Fruit fly (Drosophila melanogaster) whole organism, embryonic: ENCODE data around the gene cav.

Source experiments
- Adf1 ChIP-seq: fragments of 200-800 bp; sonication (Bioruptor generic); IDR thresholded peaks from 2 replicates; pipeline ENCODE4 v1.3.6; 2022; ENCODE audit warnings: missing biosample characterization, missing genetic modification characterization
- Atf3 ChIP-seq: fragments of 200-800 bp; sonication (Bioruptor generic); optimal IDR thresholded peaks from 3 replicates; lab custom pipeline; 2016; ENCODE audit warnings: missing biosample characterization, missing genetic modification characterization
- CG1024 ChIP-seq: fragments of 200-800 bp; sonication (Bioruptor generic); IDR thresholded peaks from 2 replicates; pipeline ENCODE4 v1.3.6; 2022; ENCODE audit warnings: missing biosample characterization, missing genetic modification characterization
- CG10462 ChIP-seq: fragments of 200-800 bp; sonication (Bioruptor generic); optimal IDR thresholded peaks from 2 replicates; lab custom pipeline; 2016; ENCODE audit warnings: missing biosample characterization, missing genetic modification characterization
- CG11560 ChIP-seq: fragments of 200-800 bp; sonication (Bioruptor generic); IDR thresholded peaks from 3 replicates; pipeline ENCODE4 v1.3.6; 2022; ENCODE audit warnings: missing biosample characterization, missing genetic modification characterization
- CG12769 ChIP-seq: fragments of 200-800 bp; sonication (Bioruptor generic); optimal IDR thresholded peaks from 2 replicates; lab custom pipeline; 2019; ENCODE audit warnings: missing biosample characterization, mild to moderate bottlenecking, missing genetic modification characterization, moderate library complexity
- CG13123 ChIP-seq: fragments of 200-800 bp; sonication (Bioruptor generic); optimal IDR thresholded peaks from 2 replicates; lab custom pipeline; 2016; ENCODE audit warnings: missing biosample characterization, missing genetic modification characterization
- CG14667 ChIP-seq: fragments of 200-800 bp; sonication (Bioruptor generic); IDR thresholded peaks from 2 replicates; pipeline ENCODE4 v1.3.6; 2022; ENCODE audit warnings: missing biosample characterization, missing genetic modification characterization
- CG17361 ChIP-seq: fragments of 200-800 bp; sonication (Bioruptor generic); IDR thresholded peaks from 3 replicates; pipeline ENCODE4 v1.3.6; 2022; ENCODE audit warnings: missing biosample characterization, missing genetic modification characterization
- CG1832 ChIP-seq: fragments of 200-800 bp; sonication (Bioruptor generic); optimal IDR thresholded peaks from 2 replicates; lab custom pipeline; 2017; ENCODE audit warnings: missing biosample characterization, mild to moderate bottlenecking, missing genetic modification characterization, inconsistent platforms
- CG2120 ChIP-seq: fragments of 200-800 bp; sonication (Bioruptor generic); optimal IDR thresholded peaks from 3 replicates; lab custom pipeline; 2016; ENCODE audit warnings: missing biosample characterization, missing genetic modification characterization
- CG3847 ChIP-seq: fragments of 200-800 bp; sonication (Bioruptor generic); IDR thresholded peaks from 2 replicates; pipeline ENCODE4 v1.3.6; 2022; ENCODE audit warnings: missing biosample characterization, missing genetic modification characterization
- CG43689 ChIP-seq: fragments of 200-800 bp; sonication (Bioruptor generic); IDR thresholded peaks from 2 replicates; pipeline ENCODE4 v1.3.6; 2022; ENCODE audit warnings: missing biosample characterization, missing genetic modification characterization
- CG4820 ChIP-seq: fragments of 200-800 bp; sonication (Bioruptor generic); optimal IDR thresholded peaks from 3 replicates; lab custom pipeline; 2016; ENCODE audit warnings: missing biosample characterization, missing genetic modification characterization
- CG7745 ChIP-seq: fragments of 200-800 bp; sonication (Bioruptor generic); optimal IDR thresholded peaks from 2 replicates; lab custom pipeline; 2018; ENCODE audit warnings: missing biosample characterization, mild to moderate bottlenecking, missing genetic modification characterization, moderate library complexity
- CG8924 ChIP-seq: fragments of 200-800 bp; optimal IDR thresholded peaks from 3 replicates; lab custom pipeline; 2019; ENCODE audit warnings: missing biosample characterization, mild to moderate bottlenecking, missing genetic modification characterization, moderate library complexity
- CG9437 ChIP-seq: fragments of 200-800 bp; sonication (Bioruptor generic); optimal IDR thresholded peaks from 2 replicates; lab custom pipeline; 2018; ENCODE audit warnings: missing biosample characterization, mild to moderate bottlenecking, missing genetic modification characterization
- CG9797 ChIP-seq: fragments of 200-800 bp; sonication (Bioruptor generic); optimal IDR thresholded peaks from 3 replicates; lab custom pipeline; 2018; ENCODE audit warnings: missing biosample characterization, mild to moderate bottlenecking, missing genetic modification characterization
- CkIIα-i1 ChIP-seq: fragments of 200-800 bp; sonication (Bioruptor generic); IDR thresholded peaks from 2 replicates; pipeline ENCODE4 v1.3.6; 2022; ENCODE audit warnings: missing biosample characterization, missing genetic modification characterization
- Dek ChIP-seq: fragments of 200-800 bp; sonication (Bioruptor generic); optimal IDR thresholded peaks from 3 replicates; lab custom pipeline; 2019; ENCODE audit warnings: missing biosample characterization, mild to moderate bottlenecking, missing genetic modification characterization, moderate library complexity
- Fer2 ChIP-seq: fragments of 200-800 bp; sonication (Bioruptor generic); optimal IDR thresholded peaks from 2 replicates; lab custom pipeline; 2018; ENCODE audit warnings: missing biosample characterization, mild to moderate bottlenecking, missing genetic modification characterization, moderate library complexity
- HmgD ChIP-seq: fragments of 200-800 bp; sonication (Bioruptor generic); optimal IDR thresholded peaks from 3 replicates; lab custom pipeline; 2016; ENCODE audit warnings: missing biosample characterization, missing genetic modification characterization
- NK7.1 ChIP-seq: fragments of 200-800 bp; sonication (Bioruptor generic); optimal IDR thresholded peaks from 3 replicates; lab custom pipeline; 2016; ENCODE audit warnings: missing biosample characterization, missing genetic modification characterization
- Six4 ChIP-seq: fragments of 200-800 bp; sonication (Bioruptor generic); optimal IDR thresholded peaks from 2 replicates; lab custom pipeline; 2016; ENCODE audit warnings: missing biosample characterization, missing genetic modification characterization
- Stat92E ChIP-seq, 3 experiments: fragments of >200 bp in 2 of 3; fragments of 200-800 bp in 1 of 3; sonication (Bioruptor generic) in 1 of 3; optimal IDR thresholded peaks; 2 replicates each; lab custom pipeline; 2017 to 2019; ENCODE audit warnings: missing biosample characterization in 3 of 3, missing genetic modification characterization in 3 of 3, mild to moderate bottlenecking in 1 of 3, moderate library complexity in 1 of 3
- TFAM ChIP-seq: fragments of 200-800 bp; sonication (Bioruptor generic); optimal IDR thresholded peaks from 2 replicates; lab custom pipeline; 2017; ENCODE audit warnings: missing biosample characterization, missing genetic modification characterization, inconsistent platforms
- Tbp ChIP-seq: fragments of >200 bp; optimal IDR thresholded peaks from 2 replicates; lab custom pipeline; 2018; ENCODE audit warnings: missing biosample characterization, missing genetic modification characterization
- br ChIP-seq: fragments of >200 bp; optimal IDR thresholded peaks from 2 replicates; lab custom pipeline; 2017
- cas ChIP-seq: fragments of 200-800 bp; sonication (Bioruptor generic); IDR thresholded peaks from 2 replicates; pipeline ENCODE4 v1.3.6; 2022; ENCODE audit warnings: missing biosample characterization, missing genetic modification characterization
- chn ChIP-seq: fragments of 200-800 bp; sonication (Bioruptor generic); optimal IDR thresholded peaks from 2 replicates; lab custom pipeline; 2016; ENCODE audit warnings: missing biosample characterization, missing genetic modification characterization
- cwo ChIP-seq: fragments of 200-800 bp; sonication (Bioruptor generic); optimal IDR thresholded peaks from 3 replicates; lab custom pipeline; 2017; ENCODE audit warnings: missing biosample characterization, missing genetic modification characterization, mild to moderate bottlenecking, moderate library complexity, missing genetic modification reagents
- eyg ChIP-seq: fragments of 200-800 bp; sonication (Bioruptor generic); optimal IDR thresholded peaks from 3 replicates; lab custom pipeline; 2016; ENCODE audit warnings: missing biosample characterization, missing genetic modification characterization
- gce ChIP-seq: fragments of 200-800 bp; sonication (Bioruptor generic); IDR thresholded peaks from 3 replicates; pipeline ENCODE4 v1.3.6; 2022; ENCODE audit warnings: missing biosample characterization, missing genetic modification characterization
- hkb ChIP-seq, 2 experiments: fragments of 200-800 bp in 1 of 2; fragments of >200 bp in 1 of 2; sonication (Bioruptor generic) in 1 of 2; IDR thresholded peaks in 1 of 2; optimal IDR thresholded peaks in 1 of 2; 2 replicates each; pipeline versions ENCODE4 v1.3.6 to Lab custom; 2017 to 2022; ENCODE audit warnings: missing biosample characterization in 1 of 2, missing genetic modification characterization in 1 of 2
- kni ChIP-seq: fragments of 200-800 bp; sonication (Bioruptor generic); optimal IDR thresholded peaks from 3 replicates; lab custom pipeline; 2017; ENCODE audit warnings: mild to moderate bottlenecking, missing biosample characterization, missing genetic modification reagents, missing genetic modification characterization
- lab ChIP-seq: fragments of 200-800 bp; sonication (Bioruptor generic); optimal IDR thresholded peaks from 3 replicates; lab custom pipeline; 2017; ENCODE audit warnings: missing biosample characterization, missing genetic modification characterization, mild to moderate bottlenecking, moderate library complexity, missing genetic modification reagents
- nmo ChIP-seq: fragments of 200-800 bp; sonication (Bioruptor generic); optimal IDR thresholded peaks from 2 replicates; lab custom pipeline; 2018; ENCODE audit warnings: missing biosample characterization, mild to moderate bottlenecking, missing genetic modification characterization, moderate library complexity
- nom ChIP-seq: fragments of 200-800 bp; sonication (Bioruptor generic); optimal IDR thresholded peaks from 2 replicates; lab custom pipeline; 2017; ENCODE audit warnings: missing biosample characterization, missing genetic modification characterization, mild to moderate bottlenecking, moderate library complexity, missing genetic modification reagents
- oc ChIP-seq: fragments of 200-800 bp; sonication (Bioruptor generic); optimal IDR thresholded peaks from 2 replicates; lab custom pipeline; 2018; ENCODE audit warnings: missing biosample characterization, mild to moderate bottlenecking, missing genetic modification characterization, moderate library complexity
- peb ChIP-seq: fragments of 200-800 bp; sonication (Bioruptor generic); IDR thresholded peaks from 2 replicates; pipeline ENCODE4 v1.3.6; 2022; ENCODE audit warnings: missing biosample characterization, missing genetic modification characterization
- pnt ChIP-seq: fragments of 200-800 bp; sonication (Bioruptor generic); optimal IDR thresholded peaks from 3 replicates; lab custom pipeline; 2016; ENCODE audit warnings: missing biosample characterization, missing genetic modification characterization
- pros ChIP-seq: fragments of 200-800 bp; sonication (Bioruptor generic); optimal IDR thresholded peaks from 3 replicates; lab custom pipeline; 2019; ENCODE audit warnings: missing biosample characterization, mild to moderate bottlenecking, missing genetic modification characterization, moderate library complexity
- pum ChIP-seq: fragments of 200-800 bp; sonication (Bioruptor generic); optimal IDR thresholded peaks from 2 replicates; lab custom pipeline; 2016; ENCODE audit warnings: missing biosample characterization, missing genetic modification characterization
- sc ChIP-seq, 3 experiments: fragments of >200 bp in 2 of 3; fragments of 200-800 bp in 1 of 3; sonication (Bioruptor generic) in 1 of 3; optimal IDR thresholded peaks; 2 replicates in 2 of 3; 3 replicates in 1 of 3; lab custom pipeline; 2017; ENCODE audit warnings: mild to moderate bottlenecking in 1 of 3, missing biosample characterization in 1 of 3, missing genetic modification characterization in 1 of 3, missing genetic modification reagents in 1 of 3
- tio ChIP-seq: fragments of 200-800 bp; sonication (Bioruptor generic); optimal IDR thresholded peaks from 2 replicates; lab custom pipeline; 2017; ENCODE audit warnings: missing biosample characterization, missing genetic modification characterization, inconsistent platforms
- vnd ChIP-seq: fragments of 200-800 bp; sonication (Bioruptor generic); IDR thresholded peaks from 3 replicates; pipeline ENCODE4 v1.3.6; 2022; ENCODE audit warnings: missing biosample characterization, missing genetic modification characterization; ENCODE audit not compliant: partially characterized antibody
- wek ChIP-seq: fragments of 200-800 bp; sonication (Bioruptor generic); optimal IDR thresholded peaks from 3 replicates; lab custom pipeline; 2018; ENCODE audit warnings: missing biosample characterization, mild to moderate bottlenecking, missing genetic modification characterization, moderate library complexity
- zen ChIP-seq: fragments of 200-800 bp; sonication (Bioruptor generic); optimal IDR thresholded peaks from 3 replicates; lab custom pipeline; 2018; ENCODE audit warnings: missing biosample characterization, mild to moderate bottlenecking, missing genetic modification characterization, moderate library complexity

The cav gene

DNA sequence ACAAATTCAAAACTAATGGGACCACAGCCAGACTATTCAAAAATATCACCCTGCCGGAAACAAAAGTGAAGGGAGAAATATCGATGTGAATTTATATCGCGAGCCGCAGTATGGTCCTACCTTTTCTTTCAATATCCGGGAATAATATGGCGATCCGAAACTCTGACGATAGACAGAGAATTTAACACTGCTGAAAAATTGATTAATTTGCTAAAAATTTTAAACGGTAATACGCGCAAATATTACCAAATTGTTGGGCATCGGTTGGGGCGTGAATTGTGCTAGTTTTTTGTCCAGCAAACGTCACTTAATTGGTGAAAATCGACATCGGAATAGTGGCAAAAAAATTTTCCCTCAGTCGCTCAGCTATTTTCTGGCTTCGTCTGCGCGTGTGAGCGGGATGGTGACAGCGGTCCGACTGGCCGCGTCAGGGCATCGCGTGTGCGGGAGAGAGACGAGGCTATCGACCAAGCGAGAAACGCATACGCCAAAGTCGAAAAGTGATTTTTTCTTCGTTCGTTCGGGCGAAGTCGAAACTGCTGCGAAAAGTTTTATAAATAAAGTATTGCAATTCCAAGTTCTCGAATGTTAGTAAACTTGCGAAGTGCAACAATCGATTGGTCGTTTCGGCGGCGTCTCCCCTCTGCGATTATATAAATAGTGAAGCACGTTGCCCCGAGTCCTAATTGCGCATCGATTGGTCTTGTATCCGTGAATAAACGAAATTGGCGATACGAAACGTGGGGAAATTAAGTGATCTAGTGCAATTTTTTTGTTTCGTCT, 9.7 kb downstream of the cav start, which contains the start of gene mask (continued):
- TF ChIP-seq br (lab: Kevin White, UChicago) = no peak
- TF ChIP-seq CG4820 (GFP tag; lab: Kevin White, UChicago) = peak; percentile 47
- peak; percentile 73 for TF ChIP-seq Atf3 (GFP tag; lab: Kevin White, UChicago)
- TF ChIP-seq sc (optimal IDR thresholded peaks at IDR 0.05; lab: Kevin White, UChicago) = no peak
- peak; percentile 71 for TF ChIP-seq sc (GFP tag; optimal IDR thresholded peaks at IDR 0.05; lab: Kevin White, UChicago)
- TF ChIP-seq hkb (optimal IDR thresholded peaks at IDR 0.05; lab: Kevin White, UChicago) = no peak
- peak; percentile 55; the same call in 1 of the 2 replicates for TF ChIP-seq hkb (GFP tag; IDR thresholded peaks at IDR 0.05; lab: Robert Waterston, UW)
- peak; percentile 86; the same call in 2 of the 3 replicates for TF ChIP-seq CG17361 (GFP tag; lab: Robert Waterston, UW)
- peak; percentile 74 for TF ChIP-seq NK7.1 (GFP tag; lab: Kevin White, UChicago)
- peak; percentile 62 for TF ChIP-seq nom
- peak; percentile 67 for TF ChIP-seq CG14667 (GFP tag; lab: Robert Waterston, UW)
- TF ChIP-seq Adf1 (GFP tag; lab: Robert Waterston, UW) = 0 out of 2 replicates have a peak, but pooled peaks have one; percentile 25
- TF ChIP-seq Stat92E (GFP tag; optimal IDR thresholded peaks at IDR 0.05; lab: Kevin White, UChicago) = peak in 1 of 3 experiments; percentile 56
- TF ChIP-seq CG12769 (tag; lab: Kevin White, UChicago) = peak; percentile 62
- TF ChIP-seq CG13123 = peak; percentile 50
- no peak for TF ChIP-seq pnt (GFP tag; lab: Kevin White, UChicago)
- peak; percentile 79 for TF ChIP-seq gce (GFP tag; lab: Robert Waterston, UW)
- TF ChIP-seq peb (GFP tag; lab: Robert Waterston, UW) = no peak
- TF ChIP-seq eyg = peak; percentile 77
- TF ChIP-seq CG9797 (GFP tag; lab: Kevin White, UChicago) = peak; percentile 72
- peak; percentile 48; the same call in 1 of the 2 replicates for TF ChIP-seq CG43689
- TF ChIP-seq oc = no peak
- TF ChIP-seq CG9437 (GFP tag; lab: Kevin White, UChicago) = peak; percentile 74
- TF ChIP-seq CG8924 = peak; percentile 32
- TF ChIP-seq wek (GFP tag; lab: Kevin White, UChicago) = peak; percentile 70
- TF ChIP-seq CG7745 (tag; lab: Kevin White, UChicago) = no peak
- peak; percentile 52 for TF ChIP-seq Six4
- peak; percentile 78 for TF ChIP-seq CG3847 (GFP tag; lab: Robert Waterston, UW)
- TF ChIP-seq CkIIα-i1 (GFP tag; lab: Robert Waterston, UW) = no peak
- TF ChIP-seq CG2120 (GFP tag; lab: Kevin White, UChicago) = peak; percentile 46
- TF ChIP-seq CG11560 = no peak; the same call in 2 of the 3 replicates
- no peak; the same call in 2 of the 3 replicates for TF ChIP-seq vnd (GFP tag; lab: Robert Waterston, UW)
- TF ChIP-seq zen = peak; percentile 37
- TF ChIP-seq CG1832 (GFP tag; lab: Kevin White, UChicago) = peak; percentile 94
- peak; percentile 49 for TF ChIP-seq nmo (GFP tag; lab: Kevin White, UChicago)
- TF ChIP-seq pum (GFP tag; lab: Kevin White, UChicago) = peak; percentile 19
- TF ChIP-seq lab (GFP tag; lab: Kevin White, UChicago) = peak; percentile 87
- TF ChIP-seq kni (GFP tag; lab: Kevin White, UChicago) = peak; percentile 70
- no peak for TF ChIP-seq Tbp
- TF ChIP-seq cas = no peak; the same call in 1 of the 2 replicates
- TF ChIP-seq pros = no peak
- no peak for TF ChIP-seq CG10462 (GFP tag; lab: Kevin White, UChicago)
- no peak for TF ChIP-seq tio (GFP tag; lab: Kevin White, UChicago)
- TF ChIP-seq TFAM = no peak
- TF ChIP-seq chn = peak; percentile 65
- no peak for TF ChIP-seq Dek (tag; lab: Kevin White, UChicago)
- TF ChIP-seq HmgD (GFP tag; lab: Kevin White, UChicago) = peak; percentile 74
- TF ChIP-seq CG1024 (GFP tag; lab: Robert Waterston, UW) = peak; percentile 72
- no peak for TF ChIP-seq cwo (GFP tag; lab: Kevin White, UChicago)
- TF ChIP-seq Fer2 (tag; lab: Kevin White, UChicago) = peak; percentile 82
